Worm (Caenorhabditis elegans) whole organism, L3 larva: Measurements from ENCODE around the gene T07A9.14.

ENCODE experiments used
- ZK546.5 ChIP-seq: sonication (generic microtip); optimal IDR thresholded peaks from 2 replicates; lab custom pipeline; 2017; ENCODE audit warnings: missing biosample characterization, missing genetic modification characterization
- ama-1 ChIP-seq: fragments of 150-350 bp; optimal IDR thresholded peaks from 2 replicates; lab custom pipeline; 2018
- elt-3 ChIP-seq, 3 experiments: fragments of 150-350 bp in 1 of 3; sonication (generic microtip) in 2 of 3; optimal IDR thresholded peaks; 2 replicates in 2 of 3; 4 replicates in 1 of 3; lab custom pipeline; 2014 to 2017; ENCODE audit warnings: missing biosample characterization in 3 of 3, missing genetic modification characterization in 3 of 3
- fkh-10 ChIP-seq: sonication (generic microtip); optimal IDR thresholded peaks from 2 replicates; lab custom pipeline; 2017; ENCODE audit warnings: missing biosample characterization, missing genetic modification reagents, missing genetic modification characterization
- mdl-1 ChIP-seq: fragments of 150-350 bp; optimal IDR thresholded peaks from 2 replicates; lab custom pipeline; 2014; ENCODE audit warnings: missing biosample characterization, missing genetic modification characterization
- nhr-12 ChIP-seq: fragments of 150-350 bp; optimal IDR thresholded peaks from 2 replicates; lab custom pipeline; 2014; ENCODE audit warnings: missing biosample characterization, missing genetic modification characterization
- nhr-25 ChIP-seq: sonication (generic microtip); optimal IDR thresholded peaks from 2 replicates; lab custom pipeline; 2017; ENCODE audit warnings: missing biosample characterization, missing genetic modification characterization
- nhr-28 ChIP-seq: fragments of 150-350 bp; optimal IDR thresholded peaks from 2 replicates; lab custom pipeline; 2014; ENCODE audit warnings: missing biosample characterization, missing genetic modification characterization
- unc-39 ChIP-seq: sonication (generic microtip); optimal IDR thresholded peaks from 4 replicates; lab custom pipeline; 2017; ENCODE audit warnings: missing biosample characterization, missing genetic modification characterization
- unc-62 ChIP-seq: fragments of 150-350 bp; sonication (generic microtip); optimal IDR thresholded peaks from 4 replicates; lab custom pipeline; 2014; ENCODE audit warnings: missing biosample characterization, missing genetic modification reagents, missing genetic modification characterization
- ztf-4 ChIP-seq: fragments of 150-350 bp; optimal IDR thresholded peaks from 2 replicates; lab custom pipeline; 2014; ENCODE audit warnings: missing biosample characterization, missing genetic modification characterization

DNA sequence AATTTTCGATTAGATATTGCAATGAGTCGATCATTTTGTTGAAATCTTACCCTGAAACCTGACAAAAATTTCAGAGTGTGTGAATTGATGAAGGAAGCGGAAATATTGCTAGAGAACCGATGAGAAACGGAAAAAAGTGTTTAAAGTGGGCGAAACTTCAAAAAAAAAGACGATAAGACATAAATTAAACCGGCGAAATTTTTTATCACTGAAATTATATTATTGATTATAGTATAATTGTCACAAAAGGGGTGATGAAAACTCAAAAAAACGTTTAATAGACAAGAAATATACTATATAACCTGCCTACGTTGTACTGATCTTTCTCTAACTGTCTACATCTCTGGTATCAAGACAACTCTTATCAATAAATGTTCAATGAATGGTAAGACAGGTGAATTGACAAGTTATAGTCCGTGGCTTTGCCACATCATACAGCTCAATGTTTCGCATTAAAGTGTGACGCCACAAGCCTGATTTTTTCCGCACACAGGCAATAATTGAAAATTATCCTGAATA, 49.3 kb upstream of the T07A9.14 start, which contains the start of gene pxmp-4:
- TF ChIP-seq ZK546.5 (tag; lab: Kevin White, UChicago) = no peak
- no peak for TF ChIP-seq mdl-1 (tag; lab: Kevin White, UChicago)
- no peak for TF ChIP-seq elt-3 (tag; optimal IDR thresholded peaks at IDR 0.05; lab: Kevin White, UChicago)
- no peak for TF ChIP-seq nhr-28 (tag; lab: Kevin White, UChicago)
- no peak for TF ChIP-seq unc-39 (tag; lab: Kevin White, UChicago)
- no peak for TF ChIP-seq unc-62 (GFP tag; lab: Kevin White, UChicago)
- TF ChIP-seq nhr-25 = no peak
- no peak for TF ChIP-seq ztf-4
- TF ChIP-seq nhr-12 = no peak
- no peak for TF ChIP-seq fkh-10
- TF ChIP-seq ama-1 (lab: Kevin White, UChicago) = no peak
